Worm (Caenorhabditis elegans) whole organism, L4/young adult: Measurements from ENCODE around the gene sri-50.

Experiments used
- dao-5 ChIP-seq: sonication (generic microtip); optimal IDR thresholded peaks from 2 replicates; lab custom pipeline; 2016; ENCODE audit warnings: missing genotype, missing genetic modification characterization, moderate library complexity, missing compliant biosample characterization
- him-1 ChIP-seq: sonication (generic microtip); optimal IDR thresholded peaks from 2 replicates; lab custom pipeline; 2016; ENCODE audit warnings: missing genotype, missing genetic modification reagents, missing genetic modification characterization, missing compliant biosample characterization

sri-50 gene

ce11 chrII:3251782-3252181, 48.3 kb downstream of the sri-50 start:
- TF ChIP-seq him-1 (tag; lab: Kevin White, UChicago) (no peak), dao-5 (tag; lab: Kevin White, UChicago) (no peak)
